Worm (Caenorhabditis elegans) whole organism, young adult: Measurements from ENCODE around the gene C54D10.10.

Experiments
- B0261.1 ChIP-seq: sonication (generic microtip); optimal IDR thresholded peaks from 2 replicates; lab custom pipeline; 2016; ENCODE audit warnings: mild to moderate bottlenecking, missing genetic modification characterization, moderate library complexity, missing compliant biosample characterization
- B0336.3 ChIP-seq: fragments of 200-800 bp; sonication (Bioruptor generic); IDR thresholded peaks from 2 replicates; pipeline ENCODE4 v1.3.6; 2022; ENCODE audit warnings: missing genetic modification characterization, missing compliant biosample characterization
- C06A6.2 ChIP-seq: fragments of 200-800 bp; sonication (Bioruptor generic); conservative IDR thresholded peaks from 2 replicates; pipeline ENCODE4 v1.3.6; 2022; ENCODE audit warnings: missing genetic modification characterization, missing compliant biosample characterization
- C17E4.6 ChIP-seq: fragments of 200-800 bp; sonication (Bioruptor generic); IDR thresholded peaks from 2 replicates; pipeline ENCODE4 v1.3.6; 2022; ENCODE audit warnings: missing genetic modification reagents, missing genetic modification characterization, missing compliant biosample characterization
- D2030.7 ChIP-seq: fragments of 200-800 bp; sonication (Bioruptor generic); IDR thresholded peaks from 2 replicates; pipeline ENCODE4 v1.3.6; 2022; ENCODE audit warnings: missing genetic modification reagents, missing genetic modification characterization, missing compliant biosample characterization
- F22D6.2 ChIP-seq: sonication (generic microtip); optimal IDR thresholded peaks from 2 replicates; lab custom pipeline; 2016; ENCODE audit warnings: mild to moderate bottlenecking, missing genetic modification characterization, missing compliant biosample characterization
- F33H1.4 ChIP-seq: fragments of 200-800 bp; sonication (Bioruptor generic); IDR thresholded peaks from 2 replicates; pipeline ENCODE4 v1.3.6; 2022; ENCODE audit warnings: missing genetic modification reagents, missing genetic modification characterization, missing compliant biosample characterization
- F39B2.1 ChIP-seq: fragments of 200-800 bp; sonication (Bioruptor generic); IDR thresholded peaks from 2 replicates; pipeline ENCODE4 v1.3.6; 2022; ENCODE audit warnings: missing genetic modification reagents, missing genetic modification characterization, missing compliant biosample characterization
- F52B5.7 ChIP-seq: sonication (generic microtip); optimal IDR thresholded peaks from 2 replicates; lab custom pipeline; 2016; ENCODE audit warnings: mild to moderate bottlenecking, missing genetic modification characterization, missing compliant biosample characterization
- F57A8.1 ChIP-seq: fragments of 200-800 bp; sonication (Bioruptor generic); optimal IDR thresholded peaks from 2 replicates; lab custom pipeline; 2018; ENCODE audit warnings: mild to moderate bottlenecking, missing genetic modification characterization, moderate library complexity, missing compliant biosample characterization
- T26A5.8 ChIP-seq: sonication (generic microtip); optimal IDR thresholded peaks from 2 replicates; lab custom pipeline; 2016; ENCODE audit warnings: missing genetic modification characterization, missing compliant biosample characterization
- Y53F4B.3 ChIP-seq: fragments of 200-800 bp; sonication (Bioruptor generic); IDR thresholded peaks from 2 replicates; pipeline ENCODE4 v1.3.6; 2022; ENCODE audit warnings: missing genetic modification reagents, missing genetic modification characterization, missing compliant biosample characterization
- Y67H2A.10 ChIP-seq: fragments of 200-800 bp; sonication (Bioruptor generic); conservative IDR thresholded peaks from 2 replicates; pipeline ENCODE4 v1.3.6; 2022; ENCODE audit warnings: missing genetic modification reagents, missing genetic modification characterization, missing compliant biosample characterization
- Y95B8A.8 ChIP-seq: fragments of 200-800 bp; sonication (Bioruptor generic); IDR thresholded peaks from 2 replicates; pipeline ENCODE4 v1.3.6; 2022; ENCODE audit warnings: missing genetic modification reagents, missing genetic modification characterization, missing compliant biosample characterization
- akir-1 ChIP-seq: fragments of 200-800 bp; sonication (Bioruptor generic); optimal IDR thresholded peaks from 2 replicates; lab custom pipeline; 2018; ENCODE audit warnings: mild to moderate bottlenecking, missing genetic modification characterization, moderate library complexity, missing compliant biosample characterization
- ama-1 ChIP-seq, 3 experiments: fragments of 150-350 bp in 1 of 3; sonication (generic microtip) in 2 of 3; optimal IDR thresholded peaks; 2 replicates each; lab custom pipeline; 2014 to 2018; ENCODE audit warnings: missing biosample characterization in 2 of 3, missing genetic modification characterization in 2 of 3, missing genetic modification reagents in 2 of 3
- aptf-3 ChIP-seq: fragments of 200-800 bp; sonication (Bioruptor generic); IDR thresholded peaks from 2 replicates; pipeline ENCODE4 v1.3.6; 2022; ENCODE audit warnings: missing genetic modification characterization, missing compliant biosample characterization
- atf-7 ChIP-seq: sonication (generic microtip); optimal IDR thresholded peaks from 2 replicates; lab custom pipeline; 2017; ENCODE audit warnings: mild to moderate bottlenecking, missing genetic modification characterization, missing compliant biosample characterization
- attf-3 ChIP-seq: fragments of 200-800 bp; sonication (Bioruptor generic); conservative IDR thresholded peaks from 2 replicates; pipeline ENCODE4 v1.3.6; 2022; ENCODE audit warnings: missing genetic modification reagents, missing genetic modification characterization, missing compliant biosample characterization
- bed-1 ChIP-seq: fragments of 200-800 bp; sonication (Bioruptor generic); IDR thresholded peaks from 2 replicates; pipeline ENCODE4 v1.3.6; 2022; ENCODE audit warnings: missing genetic modification reagents, missing genetic modification characterization, missing compliant biosample characterization
- bed-2 ChIP-seq: fragments of 200-800 bp; sonication (Bioruptor generic); IDR thresholded peaks from 2 replicates; pipeline ENCODE4 v1.3.6; 2022; ENCODE audit warnings: missing genetic modification reagents, missing genetic modification characterization, missing compliant biosample characterization
- cebp-2 ChIP-seq: fragments of 200-800 bp; sonication (Bioruptor generic); IDR thresholded peaks from 2 replicates; pipeline ENCODE4 v1.3.6; 2022; ENCODE audit warnings: missing genetic modification characterization, missing compliant biosample characterization
- chd-7 ChIP-seq: sonication (generic microtip); optimal IDR thresholded peaks from 2 replicates; lab custom pipeline; 2016; ENCODE audit warnings: mild to moderate bottlenecking, missing genetic modification characterization, moderate library complexity, missing compliant biosample characterization
- dox-1 ChIP-seq: fragments of 200-800 bp; sonication (Bioruptor generic); IDR thresholded peaks from 2 replicates; pipeline ENCODE4 v1.3.6; 2022; ENCODE audit warnings: missing genetic modification reagents, missing genetic modification characterization, missing compliant biosample characterization
- egl-18 ChIP-seq: fragments of 200-800 bp; sonication (Bioruptor generic); IDR thresholded peaks from 2 replicates; pipeline ENCODE4 v1.3.6; 2022; ENCODE audit warnings: missing genetic modification reagents, missing genetic modification characterization, missing compliant biosample characterization
- him-1 ChIP-seq: sonication (generic microtip); optimal IDR thresholded peaks from 2 replicates; lab custom pipeline; 2016; ENCODE audit warnings: missing genotype, missing genetic modification reagents, missing genetic modification characterization, missing compliant biosample characterization
- hlh-26 ChIP-seq: fragments of 200-800 bp; sonication (Bioruptor generic); conservative IDR thresholded peaks from 2 replicates; pipeline ENCODE4 v1.3.6; 2022; ENCODE audit warnings: missing genetic modification reagents, missing genetic modification characterization, missing compliant biosample characterization
- hmg-1.2 ChIP-seq: fragments of 200-800 bp; sonication (Bioruptor generic); IDR thresholded peaks from 2 replicates; pipeline ENCODE4 v1.3.6; 2022; ENCODE audit warnings: missing genetic modification reagents, missing genetic modification characterization, missing compliant biosample characterization
- hmg-20 ChIP-seq: fragments of 200-800 bp; sonication (Bioruptor generic); IDR thresholded peaks from 2 replicates; pipeline ENCODE4 v1.3.6; 2022; ENCODE audit warnings: missing genetic modification reagents, missing genetic modification characterization, missing compliant biosample characterization
- lin-40 ChIP-seq: sonication (generic microtip); optimal IDR thresholded peaks from 2 replicates; lab custom pipeline; 2016; ENCODE audit warnings: missing genetic modification characterization, mild to moderate bottlenecking, missing compliant biosample characterization, missing genotype, missing genetic modification reagents
- lin-54 ChIP-seq: fragments of 200-800 bp; sonication (Bioruptor generic); optimal IDR thresholded peaks from 2 replicates; lab custom pipeline; 2018; ENCODE audit warnings: mild to moderate bottlenecking, missing genetic modification characterization, missing compliant biosample characterization
- lsl-1 ChIP-seq: fragments of 200-800 bp; sonication (Bioruptor generic); optimal IDR thresholded peaks from 2 replicates; lab custom pipeline; 2018; ENCODE audit warnings: mild to moderate bottlenecking, missing genetic modification characterization, moderate library complexity, missing compliant biosample characterization
- lsy-27 ChIP-seq: sonication (generic microtip); optimal IDR thresholded peaks from 2 replicates; lab custom pipeline; 2017; ENCODE audit warnings: missing genetic modification characterization, mild to moderate bottlenecking, missing compliant biosample characterization, antibody characterized with exemption, missing genotype, borderline replicate concordance; ENCODE audit not compliant: insufficient read depth
- madf-3 ChIP-seq: fragments of 200-800 bp; sonication (Bioruptor generic); IDR thresholded peaks from 2 replicates; pipeline ENCODE4 v1.3.6; 2022; ENCODE audit warnings: missing genetic modification reagents, missing genetic modification characterization, missing compliant biosample characterization
- mel-28 ChIP-seq: sonication (generic microtip); optimal IDR thresholded peaks from 2 replicates; lab custom pipeline; 2016; ENCODE audit warnings: borderline replicate concordance, mild to moderate bottlenecking, missing genetic modification characterization, missing compliant biosample characterization
- nhr-80 ChIP-seq: sonication (generic microtip); optimal IDR thresholded peaks from 2 replicates; lab custom pipeline; 2016; ENCODE audit warnings: missing genetic modification characterization, missing compliant biosample characterization
- pha-4 ChIP-seq: fragments of 150-350 bp; sonication (generic microtip); optimal IDR thresholded peaks from 2 replicates; lab custom pipeline; 2014; ENCODE audit warnings: missing biosample characterization, missing genetic modification reagents, missing genetic modification characterization
- repo-1 ChIP-seq: sonication (generic microtip); optimal IDR thresholded peaks from 2 replicates; lab custom pipeline; 2017; ENCODE audit warnings: mild to moderate bottlenecking, missing genetic modification characterization, missing compliant biosample characterization
- rpc-1 ChIP-seq, 2 experiments: fragments of 150-350 bp in 1 of 2; sonication (generic microtip) in 1 of 2; optimal IDR thresholded peaks; 2 replicates each; lab custom pipeline; 2014 to 2018; ENCODE audit warnings: missing biosample characterization in 1 of 2, missing genetic modification characterization in 1 of 2, missing genetic modification reagents in 1 of 2, missing genotype in 1 of 2
- snpc-4 ChIP-seq, 5 experiments: fragments of 150-350 bp in 1 of 5; sonication (generic microtip) in 4 of 5; optimal IDR thresholded peaks; 2 replicates each; lab custom pipeline; 2014 to 2018; ENCODE audit warnings: missing genetic modification characterization in 5 of 5, missing biosample characterization in 3 of 5, antibody characterized with exemption in 2 of 5, mild to moderate bottlenecking in 2 of 5, missing compliant biosample characterization in 2 of 5, missing genotype in 2 of 5, moderate library complexity in 2 of 5, missing genetic modification reagents in 1 of 5
- somi-1 ChIP-seq: fragments of 200-800 bp; sonication (Bioruptor generic); optimal IDR thresholded peaks from 2 replicates; lab custom pipeline; 2018; ENCODE audit warnings: mild to moderate bottlenecking, missing genetic modification characterization, missing compliant biosample characterization
- sptf-2 ChIP-seq: fragments of 200-800 bp; sonication (Bioruptor generic); optimal IDR thresholded peaks from 2 replicates; lab custom pipeline; 2018; ENCODE audit warnings: mild to moderate bottlenecking, missing genetic modification characterization, missing compliant biosample characterization
- ztf-18 ChIP-seq: sonication (generic microtip); optimal IDR thresholded peaks from 2 replicates; lab custom pipeline; 2016; ENCODE audit warnings: missing genotype, mild to moderate bottlenecking, missing genetic modification characterization, missing compliant biosample characterization
- ztf-22 ChIP-seq: fragments of 200-800 bp; sonication (Bioruptor generic); optimal IDR thresholded peaks from 2 replicates; lab custom pipeline; 2018; ENCODE audit warnings: mild to moderate bottlenecking, missing genetic modification characterization, moderate library complexity, missing compliant biosample characterization
- ztf-28 ChIP-seq: fragments of 200-800 bp; sonication (Bioruptor generic); IDR thresholded peaks from 2 replicates; pipeline ENCODE4 v1.3.6; 2022; ENCODE audit warnings: missing genetic modification reagents, missing genetic modification characterization, missing compliant biosample characterization
- ztf-3 ChIP-seq: fragments of 200-800 bp; sonication (Bioruptor generic); optimal IDR thresholded peaks from 2 replicates; lab custom pipeline; 2018; ENCODE audit warnings: mild to moderate bottlenecking, missing genetic modification characterization, missing compliant biosample characterization

Gene C54D10.10

ce11 chrV:12491070-12491643 is 41.4 kb upstream of the C54D10.10 start (continued):
- TF ChIP-seq lin-40 (tag; lab: Kevin White, UChicago) (peak; percentile 54), B0261.1 (tag; lab: Kevin White, UChicago) (peak; percentile 37), lsl-1 (GFP tag; lab: Kevin White, UChicago) (peak; percentile 70), nhr-80 (tag; lab: Kevin White, UChicago) (peak; percentile 57), rpc-1 (optimal IDR thresholded peaks at IDR 0.05; lab: Kevin White, UChicago) (no peak), rpc-1 (tag; optimal IDR thresholded peaks at IDR 0.05; lab: Kevin White, UChicago) (peak; percentile 40), ztf-22 (GFP tag; lab: Kevin White, UChicago) (peak; percentile 11), atf-7 (tag; lab: Kevin White, UChicago) (peak; percentile 10), dox-1 (GFP tag; lab: Robert Waterston, UW) (peak; percentile 94), sptf-2 (GFP tag; lab: Kevin White, UChicago) (peak; percentile 9), bed-1 (GFP tag; lab: Robert Waterston, UW) (no peak), ztf-28 (GFP tag; lab: Robert Waterston, UW) (peak; percentile 81; the same call in 1 of the 2 replicates), D2030.7 (peak; percentile 97), hlh-26 (GFP tag; lab: Robert Waterston, UW) (no peak), ztf-3 (GFP tag; lab: Kevin White, UChicago) (no peak), F22D6.2 (no peak), mel-28 (tag; lab: Kevin White, UChicago) (no peak), hmg-20 (GFP tag; lab: Robert Waterston, UW) (peak; percentile 56; the same call in 1 of the 2 replicates), F39B2.1 (GFP tag; lab: Robert Waterston, UW) (0 out of 2 replicates have a peak, but pooled peaks have one; percentile 85), C17E4.6 (GFP tag; lab: Robert Waterston, UW) (0 out of 2 replicates have a peak, but pooled peaks have one; percentile 9), F33H1.4 (peak; percentile 50), him-1 (tag; lab: Kevin White, UChicago) (peak; percentile 96), snpc-4 (GFP tag; optimal IDR thresholded peaks at IDR 0.05; lab: Kevin White, UChicago) (peak; percentile 100), snpc-4 (tag; optimal IDR thresholded peaks at IDR 0.05; lab: Kevin White, UChicago) (peak; percentile 99 to 100 (median 100)), Y95B8A.8 (GFP tag; lab: Robert Waterston, UW) (no peak), B0336.3 (peak; percentile 88), T26A5.8 (no peak), madf-3 (GFP tag; lab: Robert Waterston, UW) (0 out of 2 replicates have a peak, but pooled peaks have one; percentile 7), repo-1 (tag; lab: Kevin White, UChicago) (peak; percentile 79), attf-3 (peak; percentile 75), cebp-2 (GFP tag; lab: Robert Waterston, UW) (0 out of 2 replicates have a peak, but pooled peaks have one; percentile 45), ama-1 (optimal IDR thresholded peaks at IDR 0.05; lab: Kevin White, UChicago) (peak; percentile 35), ama-1 (GFP tag; optimal IDR thresholded peaks at IDR 0.05; lab: Kevin White, UChicago) (no peak), somi-1 (GFP tag; lab: Kevin White, UChicago) (no peak), akir-1 (GFP tag; lab: Kevin White, UChicago) (no peak), pha-4 (tag; lab: Kevin White, UChicago) (no peak), bed-2 (GFP tag; lab: Robert Waterston, UW) (0 out of 2 replicates have a peak, but pooled peaks have one; percentile 29), Y53F4B.3 (GFP tag; lab: Robert Waterston, UW) (peak; percentile 46), Y67H2A.10 (GFP tag; lab: Robert Waterston, UW) (no peak), egl-18 (GFP tag; lab: Robert Waterston, UW) (no peak), lsy-27 (tag; lab: Kevin White, UChicago) (peak; percentile 11), lin-54 (GFP tag; lab: Kevin White, UChicago) (peak; percentile 82), aptf-3 (GFP tag; lab: Robert Waterston, UW) (no peak), hmg-1.2 (GFP tag; lab: Robert Waterston, UW) (peak; percentile 97), C06A6.2 (GFP tag; lab: Robert Waterston, UW) (no peak), F57A8.1 (GFP tag; lab: Kevin White, UChicago) (no peak), F52B5.7 (tag; lab: Kevin White, UChicago) (no peak), chd-7 (tag; lab: Kevin White, UChicago) (no peak), ztf-18 (tag; lab: Kevin White, UChicago) (peak; percentile 87)
